Worm (Caenorhabditis elegans) whole organism, L3 larva: ENCODE results near the gene col-87.

ENCODE experiments used
- R02D3.7 ChIP-seq: fragments of 150-350 bp; optimal IDR thresholded peaks from 2 replicates; lab custom pipeline; 2014; ENCODE audit warnings: missing biosample characterization, missing genetic modification characterization
- ZK546.5 ChIP-seq: sonication (generic microtip); optimal IDR thresholded peaks from 2 replicates; lab custom pipeline; 2017; ENCODE audit warnings: missing biosample characterization, missing genetic modification characterization
- aly-2 ChIP-seq: fragments of 150-350 bp; optimal IDR thresholded peaks from 2 replicates; lab custom pipeline; 2014; ENCODE audit warnings: missing biosample characterization, missing genetic modification characterization
- ceh-16 ChIP-seq: sonication (generic microtip); optimal IDR thresholded peaks from 2 replicates; lab custom pipeline; 2017; ENCODE audit warnings: missing biosample characterization, missing genetic modification characterization
- ceh-28 ChIP-seq: fragments of 150-350 bp; optimal IDR thresholded peaks from 2 replicates; lab custom pipeline; 2014; ENCODE audit warnings: missing biosample characterization, missing genetic modification reagents, missing genetic modification characterization
- ceh-82 ChIP-seq: fragments of 150-350 bp; optimal IDR thresholded peaks from 2 replicates; lab custom pipeline; 2014; ENCODE audit warnings: missing biosample characterization, missing genetic modification characterization
- ceh-9 ChIP-seq: sonication (generic microtip); optimal IDR thresholded peaks from 2 replicates; lab custom pipeline; 2018; ENCODE audit warnings: missing biosample characterization, missing genetic modification characterization
- egl-27 ChIP-seq: sonication (generic microtip); optimal IDR thresholded peaks from 4 replicates; lab custom pipeline; 2017; ENCODE audit warnings: missing biosample characterization, missing genetic modification reagents, missing genetic modification characterization
- elt-1 ChIP-seq: fragments of 150-350 bp; optimal IDR thresholded peaks from 2 replicates; lab custom pipeline; 2014; ENCODE audit warnings: missing biosample characterization, missing genetic modification characterization
- elt-2 ChIP-seq: sonication (generic microtip); optimal IDR thresholded peaks from 2 replicates; lab custom pipeline; 2016; ENCODE audit warnings: missing genetic modification reagents, mild to moderate bottlenecking, missing genetic modification characterization, missing compliant biosample characterization
- elt-3 ChIP-seq, 3 experiments: fragments of 150-350 bp in 1 of 3; sonication (generic microtip) in 2 of 3; optimal IDR thresholded peaks; 2 replicates in 2 of 3; 4 replicates in 1 of 3; lab custom pipeline; 2014 to 2017; ENCODE audit warnings: missing biosample characterization in 3 of 3, missing genetic modification characterization in 3 of 3
- fkh-10 ChIP-seq: sonication (generic microtip); optimal IDR thresholded peaks from 2 replicates; lab custom pipeline; 2017; ENCODE audit warnings: missing biosample characterization, missing genetic modification reagents, missing genetic modification characterization
- fkh-2 ChIP-seq: fragments of 150-350 bp; optimal IDR thresholded peaks from 2 replicates; lab custom pipeline; 2014; ENCODE audit warnings: missing biosample characterization, missing genetic modification reagents, missing genetic modification characterization
- hmg-11 ChIP-seq: sonication (generic microtip); optimal IDR thresholded peaks from 2 replicates; lab custom pipeline; 2016; ENCODE audit warnings: missing genetic modification characterization, missing compliant biosample characterization
- jun-1 ChIP-seq: fragments of 150-350 bp; optimal IDR thresholded peaks from 2 replicates; lab custom pipeline; 2014; ENCODE audit warnings: missing biosample characterization, missing genetic modification reagents, missing genetic modification characterization
- lin-15B ChIP-seq: fragments of 150-350 bp; optimal IDR thresholded peaks from 2 replicates; lab custom pipeline; 2014; ENCODE audit warnings: missing biosample characterization, missing genetic modification characterization
- lin-39 ChIP-seq: fragments of 150-350 bp; optimal IDR thresholded peaks from 2 replicates; lab custom pipeline; 2018; ENCODE audit warnings: missing biosample characterization, missing genetic modification reagents, missing genetic modification characterization
- lsy-12 ChIP-seq: sonication (generic microtip); optimal IDR thresholded peaks from 2 replicates; lab custom pipeline; 2016; ENCODE audit warnings: mild to moderate bottlenecking, missing genetic modification characterization, missing compliant biosample characterization
- mdl-1 ChIP-seq: fragments of 150-350 bp; optimal IDR thresholded peaks from 2 replicates; lab custom pipeline; 2014; ENCODE audit warnings: missing biosample characterization, missing genetic modification characterization
- mml-1 ChIP-seq: fragments of 150-350 bp; sonication (generic microtip); optimal IDR thresholded peaks from 3 replicates; lab custom pipeline; 2014; ENCODE audit warnings: missing biosample characterization, missing genetic modification characterization
- nfya-1 ChIP-seq: sonication (generic microtip); optimal IDR thresholded peaks from 2 replicates; lab custom pipeline; 2017; ENCODE audit warnings: missing genetic modification characterization, mild to moderate bottlenecking, missing compliant biosample characterization, antibody characterized with exemption, moderate library complexity; ENCODE audit not compliant: insufficient read depth
- nhr-11 ChIP-seq: fragments of 150-350 bp; optimal IDR thresholded peaks from 2 replicates; lab custom pipeline; 2014; ENCODE audit warnings: missing biosample characterization, missing genetic modification characterization
- nhr-12 ChIP-seq: fragments of 150-350 bp; optimal IDR thresholded peaks from 2 replicates; lab custom pipeline; 2014; ENCODE audit warnings: missing biosample characterization, missing genetic modification characterization
- nhr-23 ChIP-seq: fragments of 150-350 bp; optimal IDR thresholded peaks from 2 replicates; lab custom pipeline; 2014; ENCODE audit warnings: missing biosample characterization, missing genetic modification reagents, missing genetic modification characterization
- nhr-25 ChIP-seq: sonication (generic microtip); optimal IDR thresholded peaks from 2 replicates; lab custom pipeline; 2017; ENCODE audit warnings: missing biosample characterization, missing genetic modification characterization
- nhr-28 ChIP-seq: fragments of 150-350 bp; optimal IDR thresholded peaks from 2 replicates; lab custom pipeline; 2014; ENCODE audit warnings: missing biosample characterization, missing genetic modification characterization
- nhr-43 ChIP-seq: sonication (generic microtip); optimal IDR thresholded peaks from 2 replicates; lab custom pipeline; 2016; ENCODE audit warnings: mild to moderate bottlenecking, missing genetic modification characterization, missing compliant biosample characterization; ENCODE audit not compliant: poor library complexity, severe bottlenecking
- nhr-77 ChIP-seq: fragments of 150-350 bp; optimal IDR thresholded peaks from 2 replicates; lab custom pipeline; 2014; ENCODE audit warnings: missing biosample characterization, missing genetic modification characterization
- pha-4 ChIP-seq: fragments of 150-350 bp; optimal IDR thresholded peaks from 2 replicates; lab custom pipeline; 2014; ENCODE audit warnings: missing biosample characterization, missing genetic modification reagents, missing genetic modification characterization
- pqm-1 ChIP-seq: fragments of 150-350 bp; optimal IDR thresholded peaks from 2 replicates; lab custom pipeline; 2017; ENCODE audit warnings: missing biosample characterization, missing genetic modification characterization, inconsistent platforms
- sea-2 ChIP-seq: fragments of 150-350 bp; sonication (generic microtip); optimal IDR thresholded peaks from 4 replicates; lab custom pipeline; 2014; ENCODE audit warnings: missing biosample characterization, missing genetic modification reagents, missing genetic modification characterization
- skn-1 ChIP-seq: fragments of 150-350 bp; optimal IDR thresholded peaks from 2 replicates; lab custom pipeline; 2014; ENCODE audit warnings: missing biosample characterization, missing genetic modification characterization
- snpc-4 ChIP-seq: fragments of 150-350 bp; optimal IDR thresholded peaks from 2 replicates; lab custom pipeline; 2014; ENCODE audit warnings: missing biosample characterization, missing genetic modification characterization
- tbx-2 ChIP-seq: sonication (generic microtip); optimal IDR thresholded peaks from 2 replicates; lab custom pipeline; 2016; ENCODE audit warnings: mild to moderate bottlenecking, missing genetic modification characterization, missing compliant biosample characterization
- unc-39 ChIP-seq: sonication (generic microtip); optimal IDR thresholded peaks from 4 replicates; lab custom pipeline; 2017; ENCODE audit warnings: missing biosample characterization, missing genetic modification characterization
- unc-62 ChIP-seq: fragments of 150-350 bp; sonication (generic microtip); optimal IDR thresholded peaks from 4 replicates; lab custom pipeline; 2014; ENCODE audit warnings: missing biosample characterization, missing genetic modification reagents, missing genetic modification characterization
- zag-1 ChIP-seq: fragments of 150-350 bp; optimal IDR thresholded peaks from 2 replicates; lab custom pipeline; 2014; ENCODE audit warnings: missing biosample characterization, missing genetic modification characterization
- ztf-11 ChIP-seq: fragments of 150-350 bp; optimal IDR thresholded peaks from 2 replicates; lab custom pipeline; 2014; ENCODE audit warnings: missing biosample characterization, missing genetic modification characterization

The col-87 gene

DNA sequence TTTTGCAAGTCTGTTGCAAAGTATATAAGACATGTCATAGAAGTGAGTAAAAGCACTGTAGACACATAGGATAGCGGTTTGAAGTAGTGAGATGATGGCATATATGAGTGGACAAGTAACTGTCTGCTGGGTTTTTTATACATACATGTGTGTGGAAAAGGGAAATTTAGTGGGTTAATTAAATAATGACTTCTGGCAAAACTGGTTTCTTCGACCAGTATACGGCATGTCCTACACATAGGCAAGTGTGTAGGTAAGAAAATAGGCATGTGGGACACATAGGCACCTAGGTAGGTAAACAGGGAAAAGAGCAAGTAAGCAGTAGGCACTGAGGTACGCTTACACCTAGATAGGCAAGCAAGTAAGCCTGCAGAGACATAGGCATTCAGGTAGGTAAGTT lies at the start of gene col-87:
TSS of gene col-87 (minus strand) at position 101 of the 400 bp plus-strand sequence.
- no peak for TF ChIP-seq skn-1 (tag; lab: Kevin White, UChicago)
- TF ChIP-seq fkh-10 (GFP tag; lab: Kevin White, UChicago), result no peak
- TF ChIP-seq nhr-12, result no peak
- no peak for TF ChIP-seq nhr-77
- TF ChIP-seq nhr-43 (tag; lab: Kevin White, UChicago), result no peak
- TF ChIP-seq snpc-4 (tag; lab: Kevin White, UChicago), result no peak
- TF ChIP-seq, all 47 proteins: peak for 0

- peak; percentile 72 for TF ChIP-seq nhr-43 (tag; lab: Kevin White, UChicago)
- peak; percentile 60 for TF ChIP-seq nfya-1 (tag; lab: Kevin White, UChicago)
- no peak for TF ChIP-seq ceh-82 (tag; lab: Kevin White, UChicago)
- peak; percentile 41 for TF ChIP-seq lin-15B
- TF ChIP-seq elt-1 (tag; lab: Kevin White, UChicago), result no peak
- peak; percentile 26 for TF ChIP-seq R02D3.7 (tag; lab: Kevin White, UChicago)
- no peak for TF ChIP-seq mdl-1 (tag; lab: Kevin White, UChicago)
- TF ChIP-seq fkh-2 (tag; lab: Kevin White, UChicago), result no peak
- TF ChIP-seq ceh-16 (tag; lab: Kevin White, UChicago), result no peak
- no peak for TF ChIP-seq tbx-2 (tag; lab: Kevin White, UChicago)
- peak; percentile 26 for TF ChIP-seq elt-2
- peak; percentile 88 for TF ChIP-seq hmg-11 (tag; lab: Kevin White, UChicago)
- TF ChIP-seq unc-39 (tag; lab: Kevin White, UChicago), result no peak
- TF ChIP-seq ZK546.5 (tag; lab: Kevin White, UChicago), result no peak
- peak; percentile 5 for TF ChIP-seq snpc-4 (tag; lab: Kevin White, UChicago)
- TF ChIP-seq ceh-28 (tag; lab: Kevin White, UChicago), result peak; percentile 40
- peak; percentile 45 for TF ChIP-seq nhr-23 (tag; lab: Kevin White, UChicago)
- TF ChIP-seq pha-4 (tag; lab: Kevin White, UChicago), result peak; percentile 42
- TF ChIP-seq jun-1 (tag; lab: Kevin White, UChicago), result no peak
- peak; percentile 39 for TF ChIP-seq nhr-25
- TF ChIP-seq lsy-12, result peak; percentile 61
These were observed 49.4 kb upstream of the col-87 start, which contains the start of gene W03H9.2 for ce11 chrII:14143838-14144268. Gene W03H9.2 (minus strand): TSS chrII:14143869.

DNA sequence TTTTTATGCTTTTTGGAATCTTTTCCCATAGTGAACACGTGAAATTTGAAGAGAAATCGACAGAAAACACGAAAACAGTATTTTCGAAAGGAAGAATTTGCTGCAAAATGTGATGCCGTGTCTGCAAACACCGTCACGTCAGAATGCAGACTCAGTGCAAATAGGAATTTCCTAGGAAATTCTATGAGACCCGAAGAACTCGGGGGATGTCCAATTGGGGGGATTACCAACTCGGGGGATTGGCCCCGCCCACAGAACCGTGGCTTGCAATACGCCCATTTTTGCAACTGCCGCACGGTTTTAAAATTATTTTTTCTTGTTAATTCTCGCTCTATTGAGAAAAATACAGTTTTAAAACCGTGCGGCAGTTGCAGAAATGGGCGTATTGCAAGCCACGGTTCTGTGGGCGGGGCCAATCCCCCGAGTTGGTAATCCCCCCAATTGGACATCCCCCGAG lies 47.6 kb upstream of the col-87 start, which contains the start of gene cacn-1:
TSS of gene cacn-1 (minus strand) at position 51 of the 457 bp plus-strand sequence.
- peak; percentile 7 for TF ChIP-seq nhr-43 (tag; lab: Kevin White, UChicago)
- peak; percentile 20 for TF ChIP-seq nfya-1 (tag; lab: Kevin White, UChicago)
- TF ChIP-seq pha-4 (tag; lab: Kevin White, UChicago), result peak; percentile 23
- TF ChIP-seq tbx-2 (tag; lab: Kevin White, UChicago), result peak; percentile 0
- TF ChIP-seq nhr-77, result peak; percentile 53
- peak; percentile 4 for TF ChIP-seq lin-15B
- peak; percentile 47 for TF ChIP-seq hmg-11 (tag; lab: Kevin White, UChicago)

DNA sequence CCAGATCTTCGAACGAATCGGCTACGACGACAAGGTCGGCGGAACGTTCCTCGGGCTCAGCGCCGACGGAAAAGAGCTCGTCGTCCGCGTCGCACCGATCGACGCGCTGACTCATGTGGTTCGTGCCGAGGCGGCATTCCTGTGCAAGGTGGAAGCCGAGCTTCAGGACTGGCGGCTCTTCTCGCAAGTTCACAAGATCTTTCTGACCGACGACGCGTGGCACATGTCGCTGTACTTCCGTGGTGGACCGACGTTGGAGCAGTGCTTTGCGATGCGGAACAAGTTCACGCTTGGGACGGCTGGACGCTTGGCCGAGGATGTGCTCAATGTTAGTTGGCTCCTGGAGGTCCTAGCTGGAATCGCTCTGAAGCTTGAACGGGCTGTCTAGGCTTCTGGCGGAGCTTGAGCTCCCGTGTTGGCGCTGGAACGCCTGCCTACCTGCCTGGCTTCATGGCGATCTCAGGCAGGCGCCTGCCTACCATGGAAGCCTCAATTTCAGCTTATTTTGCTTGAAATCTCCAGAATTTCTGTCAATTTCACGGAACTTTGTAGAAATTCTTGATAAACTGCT lies 44.4 kb upstream of the col-87 start:
- TF ChIP-seq ztf-11, result no peak
- no peak for TF ChIP-seq hmg-11 (tag; lab: Kevin White, UChicago)
- no peak for TF ChIP-seq nhr-28 (tag; lab: Kevin White, UChicago)

- TF ChIP-seq hmg-11 (tag; lab: Kevin White, UChicago) (no peak), sea-2 (no peak), lin-39 (tag; lab: Kevin White, UChicago) (no peak), jun-1 (tag; lab: Kevin White, UChicago) (no peak), fkh-10 (GFP tag; lab: Kevin White, UChicago) (no peak), nhr-25 (no peak), nhr-23 (tag; lab: Kevin White, UChicago) (no peak)
These were observed 43.0 kb upstream of the col-87 start, which contains the start of gene K09E4.1 for ce11 chrII:14137538-14137937. Gene K09E4.1 (plus strand): TSS chrII:14137838.

DNA sequence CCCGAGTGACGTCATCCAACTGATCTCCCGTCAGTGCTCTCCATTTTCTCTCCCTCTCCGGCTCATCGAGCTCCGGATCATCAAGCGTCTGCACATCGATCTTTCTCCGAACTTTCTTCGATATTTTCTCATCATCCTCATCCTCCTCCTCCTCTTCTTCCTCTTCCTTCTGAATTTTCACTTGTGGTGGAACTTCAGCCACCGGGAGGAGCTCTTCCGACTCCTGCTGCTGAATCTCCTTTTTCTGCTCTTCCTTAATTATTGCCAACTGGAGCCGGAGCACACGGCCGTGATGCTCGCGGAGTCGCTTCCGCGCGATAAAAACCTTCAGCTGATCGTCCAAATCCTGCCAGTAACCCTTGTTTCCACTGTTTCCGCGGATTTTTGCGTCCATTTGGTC lies 41.8 kb upstream of the col-87 start:
- TF ChIP-seq pha-4 (tag; lab: Kevin White, UChicago) (no peak), ceh-28 (tag; lab: Kevin White, UChicago) (no peak), ceh-9 (tag; lab: Kevin White, UChicago) (no peak), zag-1 (no peak), fkh-10 (GFP tag; lab: Kevin White, UChicago) (no peak), mml-1 (tag; lab: Kevin White, UChicago) (no peak), unc-62 (GFP tag; lab: Kevin White, UChicago) (no peak), lsy-12 (no peak), nfya-1 (tag; lab: Kevin White, UChicago) (no peak), lin-15B (no peak), pqm-1 (no peak), skn-1 (tag; lab: Kevin White, UChicago) (no peak), nhr-12 (no peak), nhr-28 (tag; lab: Kevin White, UChicago) (no peak), aly-2 (tag; lab: Kevin White, UChicago) (no peak), elt-2 (no peak), elt-3 (tag; optimal IDR thresholded peaks at IDR 0.05; lab: Kevin White, UChicago) (no peak), nhr-11 (tag; lab: Kevin White, UChicago) (no peak), egl-27 (tag; lab: Kevin White, UChicago) (no peak), jun-1 (tag; lab: Kevin White, UChicago) (no peak)
